Worm (Caenorhabditis elegans) whole organism, L4 larva: ENCODE measurements around the gene F19G12.3.

Source experiments
- D1046.2 ChIP-seq: fragments of 200-800 bp; sonication (Bioruptor generic); IDR thresholded peaks from 2 replicates; pipeline ENCODE4 v1.3.6; 2022; ENCODE audit warnings: missing genetic modification characterization, missing compliant biosample characterization
- F10B5.3 ChIP-seq: sonication (generic microtip); optimal IDR thresholded peaks from 2 replicates; lab custom pipeline; 2016; ENCODE audit warnings: mild to moderate bottlenecking, missing genetic modification characterization, missing compliant biosample characterization
- F37D6.2 ChIP-seq: sonication (generic microtip); optimal IDR thresholded peaks from 2 replicates; lab custom pipeline; 2016; ENCODE audit warnings: mild to moderate bottlenecking, missing genetic modification characterization, missing compliant biosample characterization
- F49E8.2 ChIP-seq: sonication (generic microtip); optimal IDR thresholded peaks from 2 replicates; lab custom pipeline; 2016; ENCODE audit warnings: missing compliant biosample characterization, mild to moderate bottlenecking, missing genetic modification characterization, borderline replicate concordance
- T20F7.1 ChIP-seq: fragments of 200-800 bp; sonication (Bioruptor generic); optimal IDR thresholded peaks from 2 replicates; lab custom pipeline; 2018; ENCODE audit warnings: mild to moderate bottlenecking, missing genetic modification characterization, missing compliant biosample characterization
- T26A8.4 ChIP-seq: fragments of 200-800 bp; sonication (Bioruptor generic); IDR thresholded peaks from 2 replicates; pipeline ENCODE4 v1.3.6; 2022; ENCODE audit warnings: missing genetic modification characterization, missing compliant biosample characterization
- Y105C5A.15 ChIP-seq: fragments of 200-800 bp; sonication (Bioruptor generic); IDR thresholded peaks from 2 replicates; pipeline ENCODE4 v1.3.6; 2022; ENCODE audit warnings: missing genetic modification characterization, missing compliant biosample characterization
- Y5F2A.4 ChIP-seq: fragments of 200-800 bp; sonication (Bioruptor generic); optimal IDR thresholded peaks from 2 replicates; lab custom pipeline; 2018; ENCODE audit warnings: mild to moderate bottlenecking, missing genetic modification characterization, missing compliant biosample characterization
- Y75B8A.6 ChIP-seq: fragments of 200-800 bp; sonication (Bioruptor generic); IDR thresholded peaks from 2 replicates; pipeline ENCODE4 v1.3.6; 2022; ENCODE audit warnings: missing genetic modification reagents, missing genetic modification characterization, missing compliant biosample characterization
- aha-1 ChIP-seq: fragments of 150-350 bp; peaks from one replicate; lab custom pipeline; 2014; ENCODE audit warnings: missing biosample characterization, missing genetic modification characterization
- ama-1 ChIP-seq: fragments of 150-350 bp; optimal IDR thresholded peaks from 2 replicates; lab custom pipeline; 2014; ENCODE audit warnings: inconsistent platforms, mixed read lengths
- ceh-20 ChIP-seq: fragments of 200-800 bp; sonication (Bioruptor generic); IDR thresholded peaks from 2 replicates; pipeline ENCODE4 v1.3.6; 2022; ENCODE audit warnings: missing genetic modification reagents, missing genetic modification characterization, missing compliant biosample characterization
- ceh-28 ChIP-seq: fragments of 150-350 bp; optimal IDR thresholded peaks from 2 replicates; lab custom pipeline; 2014; ENCODE audit warnings: missing biosample characterization, missing genetic modification reagents, missing genetic modification characterization
- ceh-62 ChIP-seq: sonication (generic microtip); optimal IDR thresholded peaks from 2 replicates; lab custom pipeline; 2017; ENCODE audit warnings: missing biosample characterization, missing genetic modification characterization
- ceh-82 ChIP-seq: sonication (generic microtip); optimal IDR thresholded peaks from 2 replicates; lab custom pipeline; 2017; ENCODE audit warnings: missing biosample characterization, missing genetic modification characterization
- ctbp-1 ChIP-seq: fragments of 200-800 bp; sonication (Bioruptor generic); IDR thresholded peaks from 2 replicates; pipeline ENCODE4 v1.3.6; 2022; ENCODE audit warnings: missing genetic modification reagents, missing genetic modification characterization, missing compliant biosample characterization
- dmd-6 ChIP-seq: fragments of 200-800 bp; sonication (Bioruptor generic); IDR thresholded peaks from 2 replicates; pipeline ENCODE4 v1.3.6; 2022; ENCODE audit warnings: missing genetic modification reagents, missing genetic modification characterization, missing compliant biosample characterization
- dmd-9 ChIP-seq: fragments of 200-800 bp; sonication (Bioruptor generic); IDR thresholded peaks from 2 replicates; pipeline ENCODE4 v1.3.6; 2022; ENCODE audit warnings: missing genetic modification reagents, missing genetic modification characterization, missing compliant biosample characterization
- duxl-1 ChIP-seq: sonication (generic microtip); optimal IDR thresholded peaks from 2 replicates; lab custom pipeline; 2016; ENCODE audit warnings: mild to moderate bottlenecking, missing genetic modification characterization, moderate library complexity, missing compliant biosample characterization; ENCODE audit not compliant: poor library complexity
- dve-1 ChIP-seq: sonication (generic microtip); optimal IDR thresholded peaks from 2 replicates; lab custom pipeline; 2017; ENCODE audit warnings: antibody characterized with exemption, mild to moderate bottlenecking, missing genetic modification characterization, missing compliant biosample characterization; ENCODE audit not compliant: insufficient read depth
- egl-27 ChIP-seq: sonication (generic microtip); optimal IDR thresholded peaks from 3 replicates; lab custom pipeline; 2017; ENCODE audit warnings: missing biosample characterization, missing genetic modification reagents, missing genetic modification characterization
- fos-1 ChIP-seq: fragments of 150-350 bp; optimal IDR thresholded peaks from 2 replicates; lab custom pipeline; 2014; ENCODE audit warnings: missing biosample characterization, missing genetic modification characterization
- hlh-11 ChIP-seq: fragments of 200-800 bp; sonication (Bioruptor generic); optimal IDR thresholded peaks from 2 replicates; lab custom pipeline; 2018; ENCODE audit warnings: mild to moderate bottlenecking, missing genetic modification characterization, missing compliant biosample characterization
- jun-1 ChIP-seq: fragments of 150-350 bp; optimal IDR thresholded peaks from 2 replicates; lab custom pipeline; 2014; ENCODE audit warnings: missing biosample characterization, missing genetic modification reagents, missing genetic modification characterization
- lim-7 ChIP-seq: fragments of 200-800 bp; sonication (Bioruptor generic); IDR thresholded peaks from 2 replicates; pipeline ENCODE4 v1.3.6; 2022; ENCODE audit warnings: missing genetic modification characterization, missing compliant biosample characterization
- lin-1 ChIP-seq: fragments of 200-800 bp; sonication (Bioruptor generic); IDR thresholded peaks from 2 replicates; pipeline ENCODE4 v1.3.6; 2022; ENCODE audit warnings: missing genetic modification reagents, missing genetic modification characterization, missing compliant biosample characterization
- lin-38 ChIP-seq: fragments of 200-800 bp; sonication (Bioruptor generic); IDR thresholded peaks from 2 replicates; pipeline ENCODE4 v1.3.6; 2022; ENCODE audit warnings: missing genetic modification reagents, missing genetic modification characterization, missing compliant biosample characterization
- lir-3 ChIP-seq: sonication (generic microtip); optimal IDR thresholded peaks from 2 replicates; lab custom pipeline; 2016; ENCODE audit warnings: mild to moderate bottlenecking, missing genetic modification characterization, missing compliant biosample characterization
- lsy-2 ChIP-seq, 2 experiments: fragments of 150-350 bp in 1 of 2; sonication (generic microtip) in 1 of 2; optimal IDR thresholded peaks; 2 replicates each; lab custom pipeline; 2014 to 2017; ENCODE audit warnings: missing biosample characterization in 2 of 2, missing genetic modification characterization in 2 of 2
- madf-5 ChIP-seq, 2 experiments: fragments of 200-800 bp; sonication (Bioruptor generic); IDR thresholded peaks; 2 replicates each; pipeline ENCODE4 v1.3.6; 2022; ENCODE audit warnings: missing compliant biosample characterization in 2 of 2, missing genetic modification characterization in 2 of 2
- mdl-1 ChIP-seq, 2 experiments: fragments of 150-350 bp in 1 of 2; sonication (generic microtip) in 1 of 2; optimal IDR thresholded peaks; 2 replicates each; lab custom pipeline; 2014 to 2017; ENCODE audit warnings: missing biosample characterization in 2 of 2, missing genetic modification characterization in 2 of 2
- nhr-102 ChIP-seq: sonication (generic microtip); optimal IDR thresholded peaks from 2 replicates; lab custom pipeline; 2016; ENCODE audit warnings: mild to moderate bottlenecking, missing genetic modification characterization, moderate library complexity, missing compliant biosample characterization
- nhr-11 ChIP-seq: fragments of 150-350 bp; optimal IDR thresholded peaks from 2 replicates; lab custom pipeline; 2014; ENCODE audit warnings: missing biosample characterization, missing genetic modification characterization
- nhr-237 ChIP-seq: sonication (generic microtip); optimal IDR thresholded peaks from 2 replicates; lab custom pipeline; 2017; ENCODE audit warnings: missing biosample characterization, missing genetic modification characterization
- nhr-48 ChIP-seq: sonication (generic microtip); optimal IDR thresholded peaks from 2 replicates; lab custom pipeline; 2016; ENCODE audit warnings: mild to moderate bottlenecking, missing genetic modification characterization, missing compliant biosample characterization
- nhr-76 ChIP-seq: fragments of 150-350 bp; optimal IDR thresholded peaks from 2 replicates; lab custom pipeline; 2014; ENCODE audit warnings: missing biosample characterization, missing genetic modification characterization
- nhr-77 ChIP-seq: fragments of 150-350 bp; optimal IDR thresholded peaks from 2 replicates; lab custom pipeline; 2014; ENCODE audit warnings: missing biosample characterization, missing genetic modification characterization
- pha-4 ChIP-seq, 2 experiments: fragments of 150-350 bp in 1 of 2; fragments of 200-800 bp in 1 of 2; sonication (Bioruptor generic) in 1 of 2; IDR thresholded peaks in 1 of 2; optimal IDR thresholded peaks in 1 of 2; 2 replicates each; pipeline versions ENCODE4 v1.3.6 to Lab custom; 2014 to 2022; ENCODE audit warnings: missing genetic modification characterization in 2 of 2, missing genetic modification reagents in 2 of 2, missing biosample characterization in 1 of 2, missing compliant biosample characterization in 1 of 2
- php-3 ChIP-seq: fragments of 200-800 bp; sonication (Bioruptor generic); IDR thresholded peaks from 2 replicates; pipeline ENCODE4 v1.3.6; 2022; ENCODE audit warnings: missing genetic modification reagents, missing genetic modification characterization, missing compliant biosample characterization
- pqm-1 ChIP-seq: sonication (generic microtip); optimal IDR thresholded peaks from 2 replicates; lab custom pipeline; 2017; ENCODE audit warnings: missing biosample characterization, missing genetic modification characterization
- sdz-12 ChIP-seq: fragments of 200-800 bp; sonication (Bioruptor generic); optimal IDR thresholded peaks from 2 replicates; lab custom pipeline; 2018; ENCODE audit warnings: mild to moderate bottlenecking, missing genetic modification characterization, missing compliant biosample characterization
- tra-1 ChIP-seq: fragments of 200-800 bp; sonication (Bioruptor generic); IDR thresholded peaks from 2 replicates; pipeline ENCODE4 v1.3.6; 2022; ENCODE audit warnings: missing genetic modification reagents, missing genetic modification characterization, missing compliant biosample characterization
- unc-62 ChIP-seq, 3 experiments: fragments of 150-350 bp in 1 of 3; sonication (generic microtip); optimal IDR thresholded peaks in 2 of 3; peaks in 1 of 3; 1 replicate in 1 of 3; 2 replicates in 2 of 3; lab custom pipeline; 2014 to 2017; ENCODE audit warnings: missing biosample characterization in 3 of 3, missing genetic modification characterization in 3 of 3, missing genetic modification reagents in 3 of 3, missing genotype in 1 of 3
- vab-7 ChIP-seq: fragments of 200-800 bp; sonication (Bioruptor generic); IDR thresholded peaks from 2 replicates; pipeline ENCODE4 v1.3.6; 2022; ENCODE audit warnings: missing genetic modification reagents, missing genetic modification characterization, missing compliant biosample characterization
- zag-1 ChIP-seq: fragments of 150-350 bp; optimal IDR thresholded peaks from 2 replicates; lab custom pipeline; 2014; ENCODE audit warnings: missing biosample characterization, missing genetic modification characterization
- zfp-3 ChIP-seq: fragments of 200-800 bp; sonication (Bioruptor generic); conservative IDR thresholded peaks from 2 replicates; pipeline ENCODE4 v1.3.6; 2022; ENCODE audit warnings: missing genetic modification reagents, missing genetic modification characterization, missing compliant biosample characterization
- zip-11 ChIP-seq: fragments of 200-800 bp; sonication (Bioruptor generic); IDR thresholded peaks from 2 replicates; pipeline ENCODE4 v1.3.6; 2022; ENCODE audit warnings: missing genetic modification characterization, missing compliant biosample characterization
- ztf-11 ChIP-seq: fragments of 150-350 bp; optimal IDR thresholded peaks from 2 replicates; lab custom pipeline; 2014; ENCODE audit warnings: missing biosample characterization, missing genetic modification characterization
- ztf-7 ChIP-seq: fragments of 150-350 bp; optimal IDR thresholded peaks from 2 replicates; lab custom pipeline; 2014; ENCODE audit warnings: missing biosample characterization, missing genetic modification characterization

F19G12.3 gene

DNA sequence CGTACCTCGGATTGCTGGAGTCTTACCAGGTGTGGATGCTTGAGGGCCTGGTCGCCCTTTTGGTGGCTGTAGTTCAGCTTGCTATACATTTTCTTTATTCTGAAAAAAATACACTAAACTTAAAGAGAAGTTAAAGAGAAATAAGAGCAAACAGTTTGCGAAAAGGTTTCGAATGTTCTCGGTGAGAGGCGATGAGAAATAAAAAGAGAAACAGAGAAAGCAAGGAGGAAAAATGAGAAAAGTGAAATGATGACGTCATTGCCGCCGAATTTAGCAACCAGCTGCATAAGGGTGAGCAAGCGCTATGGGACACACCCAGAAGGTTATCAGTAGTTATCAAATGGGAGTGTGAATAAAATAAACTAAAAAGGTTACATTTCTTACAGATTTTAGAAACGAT lies 29.2 kb downstream of the F19G12.3 start, which contains the start of gene cebp-1 (continued):
- TF ChIP-seq dmd-6 (GFP tag; lab: Robert Waterston, UW) = peak; percentile 59
- no peak for TF ChIP-seq lin-1 (GFP tag; lab: Robert Waterston, UW)
- TF ChIP-seq ama-1 = no peak
- no peak for TF ChIP-seq zip-11 (GFP tag; lab: Robert Waterston, UW)
- TF ChIP-seq egl-27 (tag; lab: Kevin White, UChicago) = no peak
- peak in 1 of 2 experiments; percentile 88 for TF ChIP-seq unc-62 (GFP tag; optimal IDR thresholded peaks at IDR 0.05 in 1 of 2; lab: Kevin White, UChicago)
- no peak for TF ChIP-seq unc-62 (tag; optimal IDR thresholded peaks at IDR 0.05; lab: Kevin White, UChicago)
- no peak for TF ChIP-seq ceh-82 (tag; lab: Kevin White, UChicago)
- TF ChIP-seq fos-1 (tag; lab: Kevin White, UChicago) = peak; percentile 13
- no peak for TF ChIP-seq lim-7
- TF ChIP-seq Y75B8A.6 = no peak
- TF ChIP-seq nhr-11 (tag; lab: Kevin White, UChicago) = no peak
- TF ChIP-seq pqm-1 (tag; lab: Kevin White, UChicago) = peak; percentile 48
- TF ChIP-seq aha-1 (tag; lab: Kevin White, UChicago) = peak; percentile 4
- TF ChIP-seq F37D6.2 (tag; lab: Kevin White, UChicago) = no peak
- no peak for TF ChIP-seq F49E8.2 (tag; lab: Kevin White, UChicago)
- no peak for TF ChIP-seq duxl-1
- TF ChIP-seq ceh-20 (GFP tag; lab: Robert Waterston, UW) = no peak
- no peak for TF ChIP-seq ctbp-1 (GFP tag; lab: Robert Waterston, UW)
- no peak for TF ChIP-seq Y105C5A.15
- no peak for TF ChIP-seq ceh-62 (tag; lab: Kevin White, UChicago)
- TF ChIP-seq T26A8.4 = no peak
- TF ChIP-seq, all 104 proteins: peak for 12

DNA sequence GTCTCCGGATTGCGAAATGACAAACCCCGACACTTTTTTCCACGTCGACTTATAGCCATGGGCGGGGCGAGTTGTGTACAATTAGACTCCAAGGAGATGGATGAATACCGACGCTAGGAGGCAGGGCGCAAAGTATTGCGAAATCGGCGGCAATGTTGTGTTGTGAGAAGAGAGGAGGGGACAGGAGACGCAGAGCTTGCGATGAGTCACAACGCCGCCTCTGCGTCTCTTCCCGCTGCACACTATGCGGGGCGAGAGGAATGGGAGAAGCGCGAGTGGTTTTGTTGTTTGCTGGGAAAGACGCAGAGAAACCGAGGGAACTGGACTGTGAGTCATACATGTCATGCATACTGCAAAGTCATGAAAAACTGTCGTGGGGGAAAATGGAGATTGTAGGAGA lies 29.8 kb downstream of the F19G12.3 start:
- TF ChIP-seq mdl-1 (tag; optimal IDR thresholded peaks at IDR 0.05; lab: Kevin White, UChicago) (peak; percentile 84 to 95), tra-1 (GFP tag; lab: Robert Waterston, UW) (peak; percentile 84), zfp-3 (GFP tag; lab: Robert Waterston, UW) (0 out of 2 replicates have a peak, but pooled peaks have one; percentile 22), nhr-48 (tag; lab: Kevin White, UChicago) (peak; percentile 90), D1046.2 (no peak), nhr-102 (peak; percentile 80), lir-3 (tag; lab: Kevin White, UChicago) (peak; percentile 10), egl-27 (tag; lab: Kevin White, UChicago) (no peak), nhr-76 (tag; lab: Kevin White, UChicago) (no peak), aha-1 (tag; lab: Kevin White, UChicago) (peak; percentile 99), madf-5 (GFP tag; IDR thresholded peaks at IDR 0.05; lab: Robert Waterston, UW) (peak in 1 of 2 experiments; percentile 32; a peak in 1 of 4 replicates), hlh-11 (peak; percentile 99), nhr-237 (tag; lab: Kevin White, UChicago) (no peak), dve-1 (tag; lab: Kevin White, UChicago) (peak; percentile 97), Y75B8A.6 (0 out of 2 replicates have a peak, but pooled peaks have one; percentile 8), jun-1 (tag; lab: Kevin White, UChicago) (peak; percentile 96), dmd-6 (GFP tag; lab: Robert Waterston, UW) (peak; percentile 96), T20F7.1 (GFP tag; lab: Kevin White, UChicago) (peak; percentile 68), ceh-62 (tag; lab: Kevin White, UChicago) (no peak), sdz-12 (no peak), F10B5.3 (tag; lab: Kevin White, UChicago) (peak; percentile 59), dmd-9 (GFP tag; lab: Robert Waterston, UW) (peak; percentile 80), php-3 (peak; percentile 77), nhr-11 (tag; lab: Kevin White, UChicago) (peak; percentile 93), vab-7 (GFP tag; lab: Robert Waterston, UW) (peak; percentile 16; the same call in 1 of the 2 replicates), pha-4 (GFP tag; IDR thresholded peaks at IDR 0.05; lab: Robert Waterston, UW) (peak; percentile 93), pha-4 (tag; optimal IDR thresholded peaks at IDR 0.05; lab: Kevin White, UChicago) (peak; percentile 82), nhr-77 (tag; lab: Kevin White, UChicago) (peak; percentile 91), lin-38 (peak; percentile 66), ceh-28 (tag; lab: Kevin White, UChicago) (no peak), ztf-11 (tag; lab: Kevin White, UChicago) (no peak), ztf-7 (tag; lab: Kevin White, UChicago) (peak; percentile 73), Y5F2A.4 (GFP tag; lab: Kevin White, UChicago) (no peak), zag-1 (no peak), lsy-2 (tag; optimal IDR thresholded peaks at IDR 0.05; lab: Kevin White, UChicago) (peak; percentile 63 to 82)
